Fruit fly (Drosophila melanogaster) whole organism, larva: ENCODE results near the gene CG42784.
"Not testable (repeated sequence)": the region's sequence is repeated elsewhere in the genome, so short reads cannot be mapped to it uniquely, and the experiment has no call there.

Experiments used
- noc ChIP-seq: fragments of 200-800 bp; sonication (Bioruptor generic); optimal IDR thresholded peaks from 3 replicates; lab custom pipeline; 2019; ENCODE audit warnings: missing biosample characterization, mild to moderate bottlenecking, missing genetic modification characterization, moderate library complexity

CG42784 gene

dm6 chr2L:13398614-13399161 is 16.5 kb upstream of the CG42784 start, which contains the start of the genes CG10859 and CG7110:
Gene CG10859 (minus strand): TSS chr2L:13398664.
Gene CG7110 (plus strand): TSS chr2L:13398991.
- TF ChIP-seq noc (tag; lab: Kevin White, UChicago) = no peak

dm6 chr2L:13399565-13399964 is 15.7 kb upstream of the CG42784 start:
- no peak for TF ChIP-seq noc (tag; lab: Kevin White, UChicago)

- TF ChIP-seq noc (tag; lab: Kevin White, UChicago) = no peak
Measured at dm6 chr2L:13411566-13411965, 3.7 kb upstream of the CG42784 start, which contains the start of gene Vm34Ca. Gene Vm34Ca (minus strand): TSS chr2L:13411631.

- no peak for TF ChIP-seq noc (tag; lab: Kevin White, UChicago)
Measured at dm6 chr2L:13412219-13412618, 3.0 kb upstream of the CG42784 start, which contains the start of gene Flad2. Gene Flad2 (plus strand): TSS chr2L:13412519.

dm6 chr2L:13430919-13431502 is 15.8 kb downstream of the CG42784 start:
- no peak for TF ChIP-seq noc (tag; lab: Kevin White, UChicago)

dm6 chr2L:13434795-13435634 is 19.8 kb downstream of the CG42784 start, which contains the start of gene Tehao:
Gene Tehao (plus strand): TSS chr2L:13435622.
- TF ChIP-seq noc (tag; lab: Kevin White, UChicago) = peak; percentile 93

dm6 chr2L:13436791-13437190 is 21.6 kb downstream of the CG42784 start:
- peak; percentile 39 for TF ChIP-seq noc (tag; lab: Kevin White, UChicago)

- TF ChIP-seq noc (tag; lab: Kevin White, UChicago) = no peak
Measured at dm6 chr2L:13445249-13445846, 30.1 kb downstream of the CG42784 start, which contains the start of gene Hacd2. Gene Hacd2 (minus strand): TSS chr2L:13445651.

- TF ChIP-seq noc (tag; lab: Kevin White, UChicago) = not testable (repeated sequence)
Measured at dm6 chr2L:13449397-13449796, 34.2 kb downstream of the CG42784 start, which contains the start of gene Hsp60D. Gene Hsp60D (minus strand): TSS chr2L:13449497.

dm6 chr2L:13457037-13457547 is 41.9 kb downstream of the CG42784 start, which contains the start of gene CG42809:
Gene CG42809 (plus strand): TSS chr2L:13457497.
- TF ChIP-seq noc (tag; lab: Kevin White, UChicago) = no peak

- no peak for TF ChIP-seq noc (tag; lab: Kevin White, UChicago)
Measured at dm6 chr2L:13458991-13459731, 43.9 kb downstream of the CG42784 start, which contains the start of gene CG42810. Gene CG42810 (plus strand): TSS chr2L:13459681.

- no peak for TF ChIP-seq noc (tag; lab: Kevin White, UChicago)
Measured at dm6 chr2L:13460911-13461866, 46.0 kb downstream of the CG42784 start, which contains the start of gene CG46308. Gene CG46308 (plus strand): TSS chr2L:13461774.

- TF ChIP-seq noc (tag; lab: Kevin White, UChicago) = no peak
Measured at dm6 chr2L:13475254-13475653, 60.0 kb downstream of the CG42784 start.
